Worm (Caenorhabditis elegans) whole organism, mixed stage, embryonic: ENCODE results near the gene C49A9.2.

Source experiments
- M03D4.4 ChIP-seq: sonication (generic microtip); optimal IDR thresholded peaks from 2 replicates; lab custom pipeline; 2017; ENCODE audit warnings: mild to moderate bottlenecking, missing genetic modification characterization, missing compliant biosample characterization
- bed-3 ChIP-seq: fragments of 200-800 bp; sonication (Bioruptor generic); optimal IDR thresholded peaks from 3 replicates; lab custom pipeline; 2018; ENCODE audit warnings: mild to moderate bottlenecking, missing genetic modification characterization, moderate library complexity, missing compliant biosample characterization
- blmp-1 ChIP-seq: fragments of 150-350 bp; optimal IDR thresholded peaks from 2 replicates; lab custom pipeline; 2014; ENCODE audit warnings: missing biosample characterization, missing genetic modification characterization
- ceh-39 ChIP-seq: fragments of 150-350 bp; optimal IDR thresholded peaks from 2 replicates; lab custom pipeline; 2014; ENCODE audit warnings: missing biosample characterization, missing genetic modification characterization
- ceh-43 ChIP-seq: fragments of 200-800 bp; sonication (Bioruptor generic); optimal IDR thresholded peaks from 2 replicates; lab custom pipeline; 2018; ENCODE audit warnings: mild to moderate bottlenecking, missing genetic modification characterization, moderate library complexity, missing compliant biosample characterization
- ceh-83 ChIP-seq: fragments of 200-800 bp; sonication (Bioruptor generic); optimal IDR thresholded peaks from 2 replicates; lab custom pipeline; 2018; ENCODE audit warnings: mild to moderate bottlenecking, missing genetic modification characterization, missing compliant biosample characterization
- ces-1 ChIP-seq: fragments of 150-350 bp; optimal IDR thresholded peaks from 2 replicates; lab custom pipeline; 2014; ENCODE audit warnings: missing biosample characterization, missing genetic modification reagents, missing genetic modification characterization
- cnd-1 ChIP-seq: fragments of 200-800 bp; sonication (Bioruptor generic); optimal IDR thresholded peaks from 2 replicates; lab custom pipeline; 2018; ENCODE audit warnings: mild to moderate bottlenecking, missing genetic modification characterization, missing compliant biosample characterization
- drap-1 ChIP-seq: fragments of 200-800 bp; sonication (Bioruptor generic); optimal IDR thresholded peaks from 3 replicates; lab custom pipeline; 2018; ENCODE audit warnings: mild to moderate bottlenecking, missing genetic modification characterization, missing compliant biosample characterization
- elt-1 ChIP-seq: sonication (generic microtip); optimal IDR thresholded peaks from 2 replicates; lab custom pipeline; 2017; ENCODE audit warnings: missing genetic modification characterization, mild to moderate bottlenecking, missing compliant biosample characterization, antibody characterized with exemption, moderate library complexity, borderline replicate concordance; ENCODE audit not compliant: insufficient read depth
- elt-3 ChIP-seq: fragments of 150-350 bp; optimal IDR thresholded peaks from 2 replicates; lab custom pipeline; 2014; ENCODE audit warnings: missing biosample characterization, missing genetic modification characterization
- flh-1 ChIP-seq: fragments of 200-800 bp; sonication (Bioruptor generic); optimal IDR thresholded peaks from 2 replicates; lab custom pipeline; 2018; ENCODE audit warnings: mild to moderate bottlenecking, missing genetic modification characterization, moderate library complexity, missing compliant biosample characterization
- ham-2 ChIP-seq: fragments of 200-800 bp; sonication (Bioruptor generic); optimal IDR thresholded peaks from 2 replicates; lab custom pipeline; 2018; ENCODE audit warnings: mild to moderate bottlenecking, missing genetic modification characterization, missing compliant biosample characterization
- hlh-1 ChIP-seq: fragments of 150-350 bp; optimal IDR thresholded peaks from 2 replicates; lab custom pipeline; 2014; ENCODE audit warnings: missing biosample characterization, missing genetic modification reagents, missing genetic modification characterization
- lin-13 ChIP-seq: fragments of 150-350 bp; optimal IDR thresholded peaks from 2 replicates; lab custom pipeline; 2014; ENCODE audit warnings: missing biosample characterization, missing genetic modification characterization
- lin-32 ChIP-seq: fragments of 200-800 bp; sonication (Bioruptor generic); optimal IDR thresholded peaks from 2 replicates; lab custom pipeline; 2018; ENCODE audit warnings: mild to moderate bottlenecking, missing genetic modification characterization, missing compliant biosample characterization
- lsy-2 ChIP-seq: fragments of 150-350 bp; optimal IDR thresholded peaks from 2 replicates; lab custom pipeline; 2014; ENCODE audit warnings: missing biosample characterization, missing genetic modification characterization
- mab-5 ChIP-seq: fragments of 150-350 bp; optimal IDR thresholded peaks from 2 replicates; lab custom pipeline; 2014; ENCODE audit warnings: missing biosample characterization, missing genetic modification characterization
- mep-1 ChIP-seq: fragments of 150-350 bp; optimal IDR thresholded peaks from 2 replicates; lab custom pipeline; 2017; ENCODE audit warnings: missing biosample characterization, missing genetic modification reagents, missing genetic modification characterization, inconsistent platforms
- mls-2 ChIP-seq: sonication (generic microtip); optimal IDR thresholded peaks from 2 replicates; lab custom pipeline; 2016; ENCODE audit warnings: mild to moderate bottlenecking, missing genetic modification characterization, moderate library complexity, missing compliant biosample characterization
- nhr-12 ChIP-seq: fragments of 150-350 bp; optimal IDR thresholded peaks from 2 replicates; lab custom pipeline; 2014; ENCODE audit warnings: missing biosample characterization, missing genetic modification characterization
- nhr-2 ChIP-seq: fragments of 150-350 bp; optimal IDR thresholded peaks from 2 replicates; lab custom pipeline; 2014; ENCODE audit warnings: missing biosample characterization, missing genetic modification characterization
- nhr-237 ChIP-seq: fragments of 150-350 bp; optimal IDR thresholded peaks from 2 replicates; lab custom pipeline; 2014; ENCODE audit warnings: missing biosample characterization, missing genetic modification characterization
- nhr-28 ChIP-seq: fragments of 150-350 bp; optimal IDR thresholded peaks from 2 replicates; lab custom pipeline; 2014; ENCODE audit warnings: missing biosample characterization, missing genetic modification characterization
- nhr-76 ChIP-seq: sonication (generic microtip); optimal IDR thresholded peaks from 2 replicates; lab custom pipeline; 2017; ENCODE audit warnings: missing biosample characterization, missing genetic modification characterization
- pha-4 ChIP-seq: fragments of 150-350 bp; optimal IDR thresholded peaks from 2 replicates; lab custom pipeline; 2018; ENCODE audit warnings: missing biosample characterization, missing genetic modification reagents, missing genetic modification characterization
- sem-2 ChIP-seq: fragments of 200-800 bp; sonication (Bioruptor generic); optimal IDR thresholded peaks from 2 replicates; lab custom pipeline; 2018; ENCODE audit warnings: mild to moderate bottlenecking, missing genetic modification characterization, missing compliant biosample characterization
- snpc-4 ChIP-seq: fragments of 150-350 bp; optimal IDR thresholded peaks from 2 replicates; lab custom pipeline; 2014; ENCODE audit warnings: missing biosample characterization, missing genetic modification characterization
- sptf-1 ChIP-seq: sonication (generic microtip); optimal IDR thresholded peaks from 2 replicates; lab custom pipeline; 2017; ENCODE audit warnings: mild to moderate bottlenecking, missing genetic modification characterization, moderate library complexity, missing compliant biosample characterization
- tbx-8 ChIP-seq: fragments of 200-800 bp; sonication (Bioruptor generic); optimal IDR thresholded peaks from 2 replicates; lab custom pipeline; 2018; ENCODE audit warnings: mild to moderate bottlenecking, missing genetic modification characterization, moderate library complexity, missing compliant biosample characterization
- unc-120 ChIP-seq: sonication (generic microtip); optimal IDR thresholded peaks from 2 replicates; lab custom pipeline; 2017; ENCODE audit warnings: missing genetic modification characterization, missing compliant biosample characterization; ENCODE audit not compliant: poor library complexity, severe bottlenecking
- unc-39 ChIP-seq: fragments of 150-350 bp; optimal IDR thresholded peaks from 2 replicates; lab custom pipeline; 2014; ENCODE audit warnings: missing biosample characterization, missing genetic modification characterization
- unc-62 ChIP-seq: fragments of 150-350 bp; optimal IDR thresholded peaks from 2 replicates; lab custom pipeline; 2014; ENCODE audit warnings: missing biosample characterization, missing genetic modification reagents, missing genetic modification characterization
- zip-8 ChIP-seq: fragments of 150-350 bp; optimal IDR thresholded peaks from 2 replicates; lab custom pipeline; 2014; ENCODE audit warnings: missing biosample characterization, missing genetic modification characterization
- ztf-11 ChIP-seq: fragments of 150-350 bp; optimal IDR thresholded peaks from 2 replicates; lab custom pipeline; 2014; ENCODE audit warnings: missing biosample characterization, missing genetic modification characterization

Gene C49A9.2

ce11 chrIV:6200249-6200648, 25.0 kb upstream of the C49A9.2 start:
- TF ChIP-seq cnd-1 (tag; lab: Kevin White, UChicago) = no peak
- no peak for TF ChIP-seq hlh-1 (tag; lab: Kevin White, UChicago)
- no peak for TF ChIP-seq unc-62 (GFP tag; lab: Kevin White, UChicago)
- no peak for TF ChIP-seq flh-1 (GFP tag; lab: Kevin White, UChicago)
- no peak for TF ChIP-seq ces-1
- no peak for TF ChIP-seq pha-4 (tag; lab: Kevin White, UChicago)
- no peak for TF ChIP-seq mab-5 (tag; lab: Kevin White, UChicago)
- TF ChIP-seq nhr-2 (tag; lab: Kevin White, UChicago) = no peak
- TF ChIP-seq elt-3 (tag; lab: Kevin White, UChicago) = no peak

ce11 chrIV:6201769-6202168, 23.5 kb upstream of the C49A9.2 start, which contains the start of gene tkr-2:
TSS of gene tkr-2 (plus strand) at chrIV:6202069.
- TF ChIP-seq nhr-12 (no peak), elt-1 (tag; lab: Kevin White, UChicago) (no peak)

- TF ChIP-seq unc-39 (tag; lab: Kevin White, UChicago) (no peak), zip-8 (tag; lab: Kevin White, UChicago) (no peak), sptf-1 (tag; lab: Kevin White, UChicago) (peak; percentile 65), elt-3 (tag; lab: Kevin White, UChicago) (no peak), nhr-28 (tag; lab: Kevin White, UChicago) (no peak), nhr-2 (tag; lab: Kevin White, UChicago) (no peak), pha-4 (tag; lab: Kevin White, UChicago) (peak; percentile 51), ceh-39 (tag; lab: Kevin White, UChicago) (peak; percentile 47), blmp-1 (no peak), drap-1 (GFP tag; lab: Kevin White, UChicago) (no peak), ham-2 (GFP tag; lab: Kevin White, UChicago) (no peak), unc-120 (tag; lab: Kevin White, UChicago) (no peak), mep-1 (peak; percentile 54), snpc-4 (tag; lab: Kevin White, UChicago) (no peak), cnd-1 (tag; lab: Kevin White, UChicago) (no peak), bed-3 (GFP tag; lab: Kevin White, UChicago) (no peak), M03D4.4 (peak; percentile 14), unc-62 (GFP tag; lab: Kevin White, UChicago) (no peak), mab-5 (tag; lab: Kevin White, UChicago) (peak; percentile 28), ceh-83 (no peak), hlh-1 (tag; lab: Kevin White, UChicago) (no peak), nhr-12 (no peak), elt-1 (tag; lab: Kevin White, UChicago) (no peak), ces-1 (peak; percentile 45), nhr-237 (peak; percentile 29), lin-13 (peak; percentile 35), sem-2 (GFP tag; lab: Kevin White, UChicago) (no peak), tbx-8 (GFP tag; lab: Kevin White, UChicago) (no peak), nhr-76 (tag; lab: Kevin White, UChicago) (no peak), ztf-11 (no peak), lsy-2 (tag; lab: Kevin White, UChicago) (peak; percentile 64), ceh-43 (no peak), mls-2 (tag; lab: Kevin White, UChicago) (no peak), lin-32 (GFP tag; lab: Kevin White, UChicago) (peak; percentile 1), flh-1 (GFP tag; lab: Kevin White, UChicago) (no peak)
- TF ChIP-seq, all 35 proteins: peak for 11
Measured at ce11 chrIV:6206294-6206776, 18.9 kb upstream of the C49A9.2 start, which contains the start of gene C49A9.10. TSS of gene C49A9.10 (minus strand) at chrIV:6206344.

- TF ChIP-seq drap-1 (GFP tag; lab: Kevin White, UChicago) (no peak), zip-8 (tag; lab: Kevin White, UChicago) (peak; percentile 96)
Measured at ce11 chrIV:6209337-6209736, 15.9 kb upstream of the C49A9.2 start.
